Fruit fly (Drosophila melanogaster): ENCODE measurements around the gene mge.

mge gene

DNA sequence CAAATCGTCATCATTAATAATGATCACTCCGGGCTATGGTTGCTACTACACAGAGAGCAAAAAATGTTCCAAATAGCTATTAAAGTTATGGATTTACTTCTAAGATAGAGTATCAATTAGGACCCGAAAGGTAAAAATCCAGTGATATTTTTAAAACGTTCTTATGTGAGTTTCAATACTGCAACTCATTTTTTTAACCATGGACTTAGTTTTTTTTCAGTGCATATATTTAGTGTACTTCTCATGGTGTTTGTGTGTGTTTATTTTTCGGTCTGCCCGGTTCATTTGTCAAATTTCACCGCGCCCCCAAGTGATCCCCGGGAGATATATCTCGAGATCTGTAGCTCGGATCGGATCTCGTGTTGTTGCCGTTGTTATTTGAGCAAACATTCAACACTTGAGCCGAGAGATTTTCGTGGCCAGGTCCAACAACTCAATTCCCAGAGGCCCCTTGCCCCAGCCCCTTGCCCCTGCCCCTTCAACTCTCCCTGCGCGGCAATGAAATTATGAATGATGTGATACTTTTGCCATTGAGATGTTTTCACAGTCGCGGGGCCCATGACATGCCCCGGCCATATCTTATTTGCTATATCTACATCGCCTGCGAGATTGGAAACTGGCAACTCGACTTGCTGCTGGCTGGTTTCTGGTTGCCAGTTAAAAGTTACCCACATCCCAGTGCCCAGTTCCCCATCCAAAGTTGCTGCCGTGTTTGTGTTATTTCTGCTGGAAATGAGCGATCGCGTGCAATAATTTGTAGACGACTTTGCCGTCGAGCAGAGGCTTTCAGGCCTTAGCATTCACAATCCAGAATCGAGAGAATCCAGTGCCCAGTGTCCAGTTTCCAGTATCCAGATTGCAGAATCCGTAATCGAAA is 47.0 kb downstream of the mge start (continued):
- TF ChIP-seq CG4707 (GFP tag; optimal IDR thresholded peaks at IDR 0.05) (peak; percentile 51), Spps (tag; optimal IDR thresholded peaks at IDR 0.05) (peak; percentile 1), Asciz (GFP tag; optimal IDR thresholded peaks at IDR 0.05) (peak; percentile 16), Dek (tag; optimal IDR thresholded peaks at IDR 0.05) (no peak), zen (tag; optimal IDR thresholded peaks at IDR 0.05) (peak; percentile 78), dimm (GFP tag; IDR thresholded peaks at IDR 0.05) (no peak), CG9727 (GFP tag; optimal IDR thresholded peaks at IDR 0.05) (peak; percentile 85), Drgx (GFP tag; IDR thresholded peaks at IDR 0.05) (no peak), CG4854 (GFP tag; optimal IDR thresholded peaks at IDR 0.05) (peak; percentile 32), CG13123 (GFP tag; optimal IDR thresholded peaks at IDR 0.05) (peak; percentile 31), esg (GFP tag; conservative IDR thresholded peaks at IDR 0.05) (peak; percentile 55), al (GFP tag; IDR thresholded peaks at IDR 0.05) (no peak), grau (tag; optimal IDR thresholded peaks at IDR 0.05) (peak; percentile 72), CG4360 (GFP tag; IDR thresholded peaks at IDR 0.05) (peak; percentile 28), CG5245 (GFP tag; optimal IDR thresholded peaks at IDR 0.05) (peak; percentile 51), CG11723 (GFP tag; optimal IDR thresholded peaks at IDR 0.05) (peak; percentile 20), CG12219 (GFP tag; optimal IDR thresholded peaks at IDR 0.05) (peak; percentile 60), repo (GFP tag; optimal IDR thresholded peaks at IDR 0.05) (peak; percentile 14), seq (GFP tag; IDR thresholded peaks at IDR 0.05) (no peak), CG31441 (GFP tag; IDR thresholded peaks at IDR 0.05) (peak; percentile 84), CG9797 (GFP tag; optimal IDR thresholded peaks at IDR 0.05) (no peak), CG2678 (tag; optimal IDR thresholded peaks at IDR 0.05) (peak; percentile 73), CG30403 (GFP tag; optimal IDR thresholded peaks at IDR 0.05) (peak; percentile 35), aop (GFP tag; IDR thresholded peaks at IDR 0.05) (no peak), CG8944 (GFP tag; optimal IDR thresholded peaks at IDR 0.05) (peak; percentile 58), Hsf (GFP tag; optimal IDR thresholded peaks at IDR 0.05) (peak; percentile 77), Six4 (GFP tag; optimal IDR thresholded peaks at IDR 0.05) (peak; percentile 68), pnt (GFP tag; optimal IDR thresholded peaks at IDR 0.05) (no peak), CG15269 (tag; optimal IDR thresholded peaks at IDR 0.05) (peak; percentile 35), HLH54F (GFP tag; optimal IDR thresholded peaks at IDR 0.05) (peak; percentile 3), bbx (GFP tag; IDR thresholded peaks at IDR 0.05; ENCODE audit: partially characterized antibody) (no peak), otp (GFP tag; IDR thresholded peaks at IDR 0.05) (peak; percentile 83), Myb (GFP tag; optimal IDR thresholded peaks at IDR 0.05) (no peak), abd-A (tag; optimal IDR thresholded peaks at IDR 0.05) (no peak), sr (GFP tag; IDR thresholded peaks at IDR 0.05) (no peak), BEAF-32 (GFP tag; optimal IDR thresholded peaks at IDR 0.05) (no peak), tx (GFP tag; optimal IDR thresholded peaks at IDR 0.05) (peak; percentile 60), CG12744 (GFP tag; optimal IDR thresholded peaks at IDR 0.05) (peak; percentile 23), tin (GFP tag; optimal IDR thresholded peaks at IDR 0.05) (peak; percentile 69), sens (GFP tag) (peak; percentile 95), CG15073 (GFP tag; optimal IDR thresholded peaks at IDR 0.05) (no peak), CG10431 (GFP tag; optimal IDR thresholded peaks at IDR 0.05) (no peak), Bdp1 (GFP tag; optimal IDR thresholded peaks at IDR 0.05) (peak; percentile 39), Hr51 (GFP tag; optimal IDR thresholded peaks at IDR 0.05) (peak; percentile 29 to 59), maf-S (GFP tag; optimal IDR thresholded peaks at IDR 0.05) (peak; percentile 31), bcd (GFP tag; optimal IDR thresholded peaks at IDR 0.05) (peak; percentile 27), cas (GFP tag; IDR thresholded peaks at IDR 0.05) (no peak), CkIIα-i1 (GFP tag; IDR thresholded peaks at IDR 0.05) (no peak), Ptx1 (GFP tag; IDR thresholded peaks at IDR 0.05) (peak; percentile 66), tgo (GFP tag; IDR thresholded peaks at IDR 0.05) (peak; percentile 51; the same call in 1 of the 3 replicates)

All from whole organism, embryonic.